Worm (Caenorhabditis elegans): Measurements from ENCODE around the gene R13H4.5.

ce11 chrV:11820551-11820950 lies 39.9 kb upstream of the R13H4.5 start:
- no peak for TF ChIP-seq Y95B8A.8 (GFP tag; IDR thresholded peaks at IDR 0.05)
- no peak for TF ChIP-seq snpc-4 (GFP tag; optimal IDR thresholded peaks at IDR 0.05)
- no peak for TF ChIP-seq snpc-4 (tag; optimal IDR thresholded peaks at IDR 0.05)
- TF ChIP-seq repo-1 (tag; optimal IDR thresholded peaks at IDR 0.05) = no peak
- TF ChIP-seq ama-1 (optimal IDR thresholded peaks at IDR 0.05) = no peak
- TF ChIP-seq ama-1 (GFP tag; optimal IDR thresholded peaks at IDR 0.05) = no peak
- TF ChIP-seq ets-4 (GFP tag; optimal IDR thresholded peaks at IDR 0.05) = no peak
- TF ChIP-seq Y56A3A.18 (GFP tag; IDR thresholded peaks at IDR 0.05) = no peak
- no peak for TF ChIP-seq die-1 (tag; optimal IDR thresholded peaks at IDR 0.05)
- no peak for TF ChIP-seq mcd-1 (GFP tag; IDR thresholded peaks at IDR 0.05)
- TF ChIP-seq sdz-38 (tag; optimal IDR thresholded peaks at IDR 0.05) = no peak
- no peak for TF ChIP-seq lsl-1 (GFP tag; optimal IDR thresholded peaks at IDR 0.05)
- TF ChIP-seq B0336.3 (GFP tag; IDR thresholded peaks at IDR 0.05) = no peak
- no peak for TF ChIP-seq T26A5.8 (tag; optimal IDR thresholded peaks at IDR 0.05)
- TF ChIP-seq chd-7 (tag; optimal IDR thresholded peaks at IDR 0.05) = no peak
- TF ChIP-seq unc-130 (GFP tag; optimal IDR thresholded peaks at IDR 0.05) = no peak
